Worm (Caenorhabditis elegans) whole organism, L1 larva: ENCODE data around the gene T26G10.4.
A peak's percentile ranks its signal among the peaks of the same experiment; 100 is the strongest.

Experiments
- C04F5.9 ChIP-seq: sonication (generic microtip); optimal IDR thresholded peaks from 2 replicates; lab custom pipeline; 2016; ENCODE audit warnings: missing genetic modification characterization, missing compliant biosample characterization
- Y116A8C.19 ChIP-seq: sonication (generic microtip); optimal IDR thresholded peaks from 2 replicates; lab custom pipeline; 2016; ENCODE audit warnings: missing compliant biosample characterization, missing genetic modification characterization, borderline replicate concordance
- aha-1 ChIP-seq: fragments of 150-350 bp; optimal IDR thresholded peaks from 2 replicates; lab custom pipeline; 2014; ENCODE audit warnings: missing biosample characterization, missing genetic modification characterization
- aly-2 ChIP-seq: fragments of 150-350 bp; optimal IDR thresholded peaks from 2 replicates; lab custom pipeline; 2014; ENCODE audit warnings: missing biosample characterization, missing genetic modification characterization
- blmp-1 ChIP-seq: fragments of 150-350 bp; optimal IDR thresholded peaks from 2 replicates; lab custom pipeline; 2014; ENCODE audit warnings: missing biosample characterization, missing genetic modification characterization
- ceh-63 ChIP-seq: fragments of 200-800 bp; sonication (Bioruptor generic); optimal IDR thresholded peaks from 2 replicates; lab custom pipeline; 2018; ENCODE audit warnings: mild to moderate bottlenecking, missing genetic modification characterization, missing compliant biosample characterization
- ceh-82 ChIP-seq, 3 experiments: fragments of 150-350 bp in 1 of 3; sonication (generic microtip) in 2 of 3; optimal IDR thresholded peaks; 2 replicates each; lab custom pipeline; 2014 to 2017; ENCODE audit warnings: missing biosample characterization in 3 of 3, missing genetic modification characterization in 3 of 3
- dpl-1 ChIP-seq, 3 experiments: fragments of 150-350 bp in 2 of 3; sonication (generic microtip) in 1 of 3; optimal IDR thresholded peaks; 2 replicates each; lab custom pipeline; 2014 to 2017; ENCODE audit warnings: missing biosample characterization in 3 of 3, missing genetic modification characterization in 3 of 3, missing genetic modification reagents in 3 of 3
- efl-1 ChIP-seq, 4 experiments: fragments of 150-350 bp; optimal IDR thresholded peaks in 3 of 4; peaks in 1 of 4; 1 replicate in 1 of 4; 2 replicates in 3 of 4; lab custom pipeline; 2014; ENCODE audit warnings: missing biosample characterization in 2 of 4, missing genetic modification characterization in 2 of 4, missing genetic modification reagents in 2 of 4
- efl-3 ChIP-seq: fragments of 200-800 bp; sonication (Bioruptor generic); optimal IDR thresholded peaks from 2 replicates; lab custom pipeline; 2018; ENCODE audit warnings: mild to moderate bottlenecking, missing genetic modification characterization, missing compliant biosample characterization
- egl-13 ChIP-seq: sonication (generic microtip); optimal IDR thresholded peaks from 2 replicates; lab custom pipeline; 2016; ENCODE audit warnings: missing genotype, missing genetic modification reagents, missing genetic modification characterization, missing compliant biosample characterization
- egl-27 ChIP-seq, 2 experiments: fragments of 150-350 bp in 1 of 2; sonication (generic microtip); optimal IDR thresholded peaks; 3 replicates each; lab custom pipeline; 2017 to 2018; ENCODE audit warnings: missing biosample characterization in 2 of 2, missing genetic modification characterization in 2 of 2, missing genetic modification reagents in 2 of 2
- elt-2 ChIP-seq: sonication (generic microtip); optimal IDR thresholded peaks from 2 replicates; lab custom pipeline; 2016; ENCODE audit warnings: missing genetic modification characterization, mild to moderate bottlenecking, inconsistent platforms, missing compliant biosample characterization, missing genetic modification reagents
- elt-3 ChIP-seq, 6 experiments: fragments of 150-350 bp in 1 of 6; sonication (generic microtip); optimal IDR thresholded peaks; 2 replicates each; lab custom pipeline; 2017 to 2018; ENCODE audit warnings: missing biosample characterization in 6 of 6, missing genetic modification characterization in 6 of 6, inconsistent platforms in 1 of 6
- ets-5 ChIP-seq: fragments of 200-800 bp; sonication (Bioruptor generic); IDR thresholded peaks from 2 replicates; pipeline ENCODE4 v1.3.6; 2022; ENCODE audit warnings: missing genetic modification characterization, missing compliant biosample characterization
- fkh-4 ChIP-seq: sonication (generic microtip); optimal IDR thresholded peaks from 2 replicates; lab custom pipeline; 2016; ENCODE audit warnings: missing compliant biosample characterization, missing genetic modification characterization, borderline replicate concordance
- fkh-8 ChIP-seq: sonication (generic microtip); optimal IDR thresholded peaks from 2 replicates; lab custom pipeline; 2016; ENCODE audit warnings: mild to moderate bottlenecking, missing genetic modification characterization, missing compliant biosample characterization
- fos-1 ChIP-seq: fragments of 150-350 bp; optimal IDR thresholded peaks from 2 replicates; lab custom pipeline; 2014; ENCODE audit warnings: missing biosample characterization, missing genetic modification characterization
- grh-1 ChIP-seq: fragments of 200-800 bp; sonication (Bioruptor generic); IDR thresholded peaks from 2 replicates; pipeline ENCODE4 v1.3.6; 2022; ENCODE audit warnings: missing genetic modification reagents, missing genetic modification characterization, missing compliant biosample characterization
- hlh-17 ChIP-seq: fragments of 200-800 bp; sonication (Bioruptor generic); optimal IDR thresholded peaks from 2 replicates; lab custom pipeline; 2018; ENCODE audit warnings: missing genetic modification characterization, mild to moderate bottlenecking, missing compliant biosample characterization, moderate library complexity, borderline replicate concordance
- isw-1 ChIP-seq: fragments of 200-800 bp; sonication (Bioruptor generic); IDR thresholded peaks from 2 replicates; pipeline ENCODE4 v1.3.6; 2022; ENCODE audit warnings: missing genetic modification characterization, missing compliant biosample characterization
- jun-1 ChIP-seq: fragments of 150-350 bp; optimal IDR thresholded peaks from 2 replicates; lab custom pipeline; 2014; ENCODE audit warnings: missing biosample characterization, missing genetic modification reagents, missing genetic modification characterization
- lin-14 ChIP-seq: fragments of 200-800 bp; sonication (Bioruptor generic); optimal IDR thresholded peaks from 2 replicates; lab custom pipeline; 2018; ENCODE audit warnings: mild to moderate bottlenecking, missing genetic modification characterization, moderate library complexity, missing compliant biosample characterization
- lin-15B ChIP-seq: fragments of 150-350 bp; sonication (generic microtip); optimal IDR thresholded peaks from 3 replicates; lab custom pipeline; 2014; ENCODE audit warnings: missing biosample characterization, missing genetic modification characterization
- lin-35 ChIP-seq, 2 experiments: fragments of 150-350 bp; optimal IDR thresholded peaks; 2 replicates each; lab custom pipeline; 2014; ENCODE audit warnings: missing biosample characterization in 2 of 2, missing genetic modification characterization in 2 of 2, missing genetic modification reagents in 2 of 2
- lin-39 ChIP-seq: fragments of 150-350 bp; optimal IDR thresholded peaks from 2 replicates; lab custom pipeline; 2014; ENCODE audit warnings: missing biosample characterization, missing genetic modification reagents, missing genetic modification characterization
- lsy-2 ChIP-seq, 2 experiments: fragments of 150-350 bp; optimal IDR thresholded peaks; 2 replicates each; lab custom pipeline; 2014; ENCODE audit warnings: missing biosample characterization in 2 of 2, missing genetic modification characterization in 2 of 2
- mab-9 ChIP-seq: fragments of 200-800 bp; sonication (Bioruptor generic); IDR thresholded peaks from 2 replicates; pipeline ENCODE4 v1.3.6; 2022; ENCODE audit warnings: missing genetic modification reagents, missing genetic modification characterization, missing compliant biosample characterization
- mef-2 ChIP-seq: fragments of 150-350 bp; optimal IDR thresholded peaks from 2 replicates; lab custom pipeline; 2014; ENCODE audit warnings: missing biosample characterization, missing genetic modification characterization
- mep-1 ChIP-seq: fragments of 150-350 bp; optimal IDR thresholded peaks from 2 replicates; lab custom pipeline; 2014; ENCODE audit warnings: missing biosample characterization, missing genetic modification characterization
- nhr-12 ChIP-seq: sonication (generic microtip); optimal IDR thresholded peaks from 2 replicates; lab custom pipeline; 2017; ENCODE audit warnings: missing biosample characterization, missing genetic modification characterization
- nhr-28 ChIP-seq: fragments of 150-350 bp; optimal IDR thresholded peaks from 2 replicates; lab custom pipeline; 2014; ENCODE audit warnings: missing biosample characterization, missing genetic modification characterization
- nhr-76 ChIP-seq: sonication (generic microtip); optimal IDR thresholded peaks from 2 replicates; lab custom pipeline; 2017; ENCODE audit warnings: missing biosample characterization, missing genetic modification characterization
- nhr-77 ChIP-seq: fragments of 150-350 bp; optimal IDR thresholded peaks from 2 replicates; lab custom pipeline; 2014; ENCODE audit warnings: missing biosample characterization, missing genetic modification characterization
- nhr-90 ChIP-seq: sonication (generic microtip); optimal IDR thresholded peaks from 2 replicates; lab custom pipeline; 2016; ENCODE audit warnings: mild to moderate bottlenecking, missing genetic modification characterization, missing compliant biosample characterization; ENCODE audit not compliant: poor library complexity
- pag-3 ChIP-seq: sonication (generic microtip); optimal IDR thresholded peaks from 2 replicates; lab custom pipeline; 2017; ENCODE audit warnings: missing genetic modification characterization, mild to moderate bottlenecking, missing compliant biosample characterization, antibody characterized with exemption, borderline replicate concordance; ENCODE audit not compliant: insufficient read depth
- pax-3 ChIP-seq: fragments of 200-800 bp; sonication (Bioruptor generic); optimal IDR thresholded peaks from 2 replicates; lab custom pipeline; 2018; ENCODE audit warnings: mild to moderate bottlenecking, missing genetic modification characterization, moderate library complexity, missing compliant biosample characterization
- rnt-1 ChIP-seq: sonication (generic microtip); optimal IDR thresholded peaks from 2 replicates; lab custom pipeline; 2016; ENCODE audit warnings: mild to moderate bottlenecking, missing genetic modification characterization, moderate library complexity, missing compliant biosample characterization
- snu-23 ChIP-seq: sonication (generic microtip); optimal IDR thresholded peaks from 2 replicates; lab custom pipeline; 2016; ENCODE audit warnings: missing genetic modification characterization, missing compliant biosample characterization
- tbx-2 ChIP-seq: sonication (generic microtip); optimal IDR thresholded peaks from 2 replicates; lab custom pipeline; 2016; ENCODE audit warnings: missing genetic modification characterization, missing compliant biosample characterization
- tlp-1 ChIP-seq: fragments of 150-350 bp; optimal IDR thresholded peaks from 2 replicates; lab custom pipeline; 2014; ENCODE audit warnings: missing biosample characterization, missing genetic modification characterization
- unc-130 ChIP-seq: fragments of 150-350 bp; optimal IDR thresholded peaks from 2 replicates; lab custom pipeline; 2017; ENCODE audit warnings: missing biosample characterization, missing genetic modification characterization, inconsistent platforms
- unc-62 ChIP-seq: fragments of 150-350 bp; optimal IDR thresholded peaks from 2 replicates; lab custom pipeline; 2014; ENCODE audit warnings: missing biosample characterization, missing genetic modification reagents, missing genetic modification characterization
- vab-15 ChIP-seq: sonication (generic microtip); optimal IDR thresholded peaks from 2 replicates; lab custom pipeline; 2017; ENCODE audit warnings: missing genotype, mild to moderate bottlenecking, missing genetic modification characterization, missing compliant biosample characterization
- xbp-1 ChIP-seq: sonication (generic microtip); optimal IDR thresholded peaks from 2 replicates; lab custom pipeline; 2016; ENCODE audit warnings: missing genetic modification characterization, missing compliant biosample characterization
- zip-4 ChIP-seq: fragments of 200-800 bp; sonication (Bioruptor generic); optimal IDR thresholded peaks from 2 replicates; lab custom pipeline; 2018; ENCODE audit warnings: mild to moderate bottlenecking, missing genetic modification characterization, moderate library complexity, missing compliant biosample characterization

T26G10.4 gene

DNA sequence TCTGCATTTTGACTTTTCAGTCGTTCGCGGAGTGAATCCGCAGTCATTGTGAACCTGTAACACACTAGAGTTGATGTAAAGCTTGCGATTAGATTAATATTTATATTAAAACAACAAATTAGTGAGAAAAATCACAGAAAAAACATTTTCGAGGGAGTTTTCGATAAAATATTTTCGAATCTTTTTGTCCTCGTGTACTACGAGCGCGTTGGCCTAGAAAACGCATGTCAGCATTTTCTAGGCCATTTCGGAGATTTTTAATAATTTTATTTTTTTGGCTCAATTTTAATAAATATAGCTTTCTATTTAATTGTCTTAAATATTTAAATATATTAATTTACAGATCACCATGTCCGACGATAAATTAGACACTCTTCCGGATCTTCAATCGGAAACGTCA is 45.1 kb downstream of the T26G10.4 start, which contains the start of gene B0464.9 (continued):
- TF ChIP-seq egl-13, result peak; percentile 78
- peak; percentile 77 to 83 for TF ChIP-seq lsy-2 (tag; optimal IDR thresholded peaks at IDR 0.05; lab: Kevin White, UChicago)
- no peak for TF ChIP-seq jun-1 (tag; lab: Kevin White, UChicago)
- TF ChIP-seq snu-23, result peak; percentile 72
- TF ChIP-seq Y116A8C.19 (tag; lab: Kevin White, UChicago), result peak; percentile 47
- TF ChIP-seq unc-130 (tag; lab: Kevin White, UChicago), result no peak
- TF ChIP-seq aha-1 (tag; lab: Kevin White, UChicago), result no peak
- no peak for TF ChIP-seq mab-9 (GFP tag; lab: Robert Waterston, UW)
- no peak for TF ChIP-seq nhr-77
- peak; percentile 70 for TF ChIP-seq lin-14 (GFP tag; lab: Kevin White, UChicago)
- peak; percentile 5 for TF ChIP-seq lin-39 (tag; lab: Kevin White, UChicago)
- TF ChIP-seq ceh-63 (GFP tag; lab: Kevin White, UChicago), result no peak
- no peak for TF ChIP-seq tlp-1 (tag; lab: Kevin White, UChicago)
- no peak for TF ChIP-seq nhr-76
- no peak for TF ChIP-seq unc-62 (GFP tag; lab: Kevin White, UChicago)
- TF ChIP-seq mef-2 (tag; lab: Kevin White, UChicago), result no peak
- TF ChIP-seq fos-1 (tag; lab: Kevin White, UChicago), result no peak
- peak; percentile 46 for TF ChIP-seq isw-1 (GFP tag; lab: Robert Waterston, UW)
- TF ChIP-seq dpl-1 (GFP tag; optimal IDR thresholded peaks at IDR 0.05; lab: Kevin White, UChicago), result peak; percentile 16 to 70 (median 64)
- peak; percentile 55 to 61 for TF ChIP-seq lin-35 (GFP tag; optimal IDR thresholded peaks at IDR 0.05; lab: Kevin White, UChicago)
- peak; percentile 51 for TF ChIP-seq blmp-1 (tag; lab: Kevin White, UChicago)
- no peak for TF ChIP-seq ets-5 (GFP tag; lab: Robert Waterston, UW)
- TF ChIP-seq elt-2 (tag; lab: Kevin White, UChicago), result peak; percentile 29
- no peak for TF ChIP-seq vab-15 (tag; lab: Kevin White, UChicago)
- no peak for TF ChIP-seq nhr-28 (tag; lab: Kevin White, UChicago)
- TF ChIP-seq lin-15B (tag; lab: Kevin White, UChicago), result peak; percentile 39
- TF ChIP-seq nhr-90 (tag; lab: Kevin White, UChicago), result peak; percentile 88
- TF ChIP-seq efl-3 (GFP tag; lab: Kevin White, UChicago), result no peak
- no peak for TF ChIP-seq zip-4
- no peak for TF ChIP-seq pag-3 (tag; lab: Kevin White, UChicago)
- TF ChIP-seq, all 84 proteins: peak for 40

DNA sequence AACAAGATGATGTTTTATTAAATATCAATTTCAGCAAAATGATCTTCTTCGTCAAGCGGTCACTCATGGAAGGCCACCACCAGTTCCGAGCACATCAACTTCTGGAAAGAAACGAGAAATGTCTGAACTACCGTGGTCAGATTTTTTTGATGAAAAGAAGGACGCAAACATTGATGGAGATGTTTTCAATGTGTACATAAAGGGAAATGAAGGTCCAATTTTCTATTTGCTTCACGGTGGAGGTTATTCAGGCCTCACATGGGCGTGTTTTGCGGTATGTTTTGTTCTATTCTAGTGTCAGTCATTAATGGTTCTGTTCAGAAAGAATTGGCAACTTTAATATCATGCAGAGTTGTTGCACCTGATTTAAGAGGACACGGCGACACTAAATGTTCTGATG is 45.5 kb downstream of the T26G10.4 start, which contains the start of gene B0464.6:
B0464.6 (minus strand) TSS at position 101 of the 400 bp plus-strand sequence.
- TF ChIP-seq elt-2 (tag; lab: Kevin White, UChicago) (no peak), ceh-82 (tag; optimal IDR thresholded peaks at IDR 0.05; lab: Kevin White, UChicago) (no peak), mab-9 (GFP tag; lab: Robert Waterston, UW) (no peak), tbx-2 (no peak), pax-3 (no peak), mep-1 (no peak)

DNA sequence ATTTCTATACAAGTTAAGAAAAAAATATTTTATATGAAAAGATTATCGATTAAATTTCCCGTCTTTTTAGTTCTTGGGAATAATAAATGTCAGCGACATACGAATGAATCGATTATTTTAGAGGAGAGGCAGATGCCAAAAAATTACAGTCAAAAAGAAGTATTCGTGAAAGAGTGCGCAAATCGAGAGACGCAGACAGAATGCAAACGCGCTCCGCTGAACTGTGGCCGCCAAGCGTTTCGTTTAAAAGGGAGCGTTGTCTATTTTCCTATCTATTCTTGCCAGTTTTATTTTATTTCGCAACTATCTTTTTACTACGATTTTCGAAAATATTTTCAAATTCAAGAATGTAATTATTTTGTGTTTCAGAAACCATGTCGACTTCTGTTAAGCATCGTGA is 46.8 kb downstream of the T26G10.4 start, which contains the start of gene baf-1:
baf-1 (plus strand) TSS at position 370 of the 400 bp plus-strand sequence.
- TF ChIP-seq egl-27 (tag; optimal IDR thresholded peaks at IDR 0.05; lab: Kevin White, UChicago), result no peak
- TF ChIP-seq tbx-2, result peak; percentile 60
- TF ChIP-seq xbp-1 (tag; lab: Kevin White, UChicago), result peak; percentile 65
- TF ChIP-seq rnt-1 (tag; lab: Kevin White, UChicago), result peak; percentile 83
- TF ChIP-seq elt-3 (tag; optimal IDR thresholded peaks at IDR 0.05; lab: Kevin White, UChicago), result peak in 1 of 6 experiments; percentile 54
- TF ChIP-seq tlp-1 (tag; lab: Kevin White, UChicago), result no peak
- TF ChIP-seq fkh-8 (tag; lab: Kevin White, UChicago), result peak; percentile 27
- no peak for TF ChIP-seq C04F5.9 (tag; lab: Kevin White, UChicago)
- TF ChIP-seq nhr-76, result no peak
- TF ChIP-seq unc-62 (GFP tag; lab: Kevin White, UChicago), result no peak
- peak; percentile 75 to 77 for TF ChIP-seq efl-1 (optimal IDR thresholded peaks at IDR 0.05; lab: Kevin White, UChicago)
- TF ChIP-seq efl-1 (GFP tag; optimal IDR thresholded peaks at IDR 0.05 in 1 of 2; lab: Kevin White, UChicago), result peak; percentile 70 to 97
- no peak for TF ChIP-seq hlh-17 (GFP tag; lab: Kevin White, UChicago)
- no peak for TF ChIP-seq aly-2
- TF ChIP-seq lsy-2 (tag; optimal IDR thresholded peaks at IDR 0.05; lab: Kevin White, UChicago), result peak; percentile 68 to 83
- no peak for TF ChIP-seq mab-9 (GFP tag; lab: Robert Waterston, UW)
- TF ChIP-seq snu-23, result peak; percentile 60
- no peak for TF ChIP-seq Y116A8C.19 (tag; lab: Kevin White, UChicago)
- peak; percentile 64 for TF ChIP-seq lin-15B (tag; lab: Kevin White, UChicago)
- TF ChIP-seq ets-5 (GFP tag; lab: Robert Waterston, UW), result no peak
- TF ChIP-seq ceh-63 (GFP tag; lab: Kevin White, UChicago), result no peak
- peak; percentile 1 for TF ChIP-seq fos-1 (tag; lab: Kevin White, UChicago)
- TF ChIP-seq unc-130 (tag; lab: Kevin White, UChicago), result peak; percentile 12
- no peak for TF ChIP-seq fkh-4 (tag; lab: Kevin White, UChicago)
- TF ChIP-seq nhr-12 (tag; lab: Kevin White, UChicago), result no peak
- TF ChIP-seq grh-1 (GFP tag; lab: Robert Waterston, UW), result no peak
